Fruit fly (Drosophila melanogaster) whole organism, embryonic: ENCODE data around the gene CG6431.

Source experiments
- Adf1 ChIP-seq: fragments of 200-800 bp; sonication (Bioruptor generic); IDR thresholded peaks from 2 replicates; pipeline ENCODE4 v1.3.6; 2022; ENCODE audit warnings: missing biosample characterization, missing genetic modification characterization
- Atf6 ChIP-seq: fragments of 200-800 bp; sonication (Bioruptor generic); IDR thresholded peaks from 2 replicates; pipeline ENCODE4 v1.3.6; 2022; ENCODE audit warnings: missing biosample characterization, missing genetic modification characterization
- CG10654 ChIP-seq: fragments of 200-800 bp; sonication (Bioruptor generic); optimal IDR thresholded peaks from 2 replicates; lab custom pipeline; 2016; ENCODE audit warnings: missing biosample characterization, missing genetic modification characterization
- CG11560 ChIP-seq: fragments of 200-800 bp; sonication (Bioruptor generic); IDR thresholded peaks from 3 replicates; pipeline ENCODE4 v1.3.6; 2022; ENCODE audit warnings: missing biosample characterization, missing genetic modification characterization
- CG13894 ChIP-seq: fragments of 200-800 bp; sonication (Bioruptor generic); optimal IDR thresholded peaks from 3 replicates; lab custom pipeline; 2018; ENCODE audit warnings: missing biosample characterization, mild to moderate bottlenecking, missing genetic modification characterization, moderate library complexity
- CG14860 ChIP-seq: fragments of 200-800 bp; sonication (Bioruptor generic); IDR thresholded peaks from 3 replicates; pipeline ENCODE4 v1.3.6; 2022; ENCODE audit warnings: missing biosample characterization, missing genetic modification characterization; ENCODE audit not compliant: partially characterized antibody
- CG17359 ChIP-seq: fragments of 200-800 bp; sonication (Bioruptor generic); optimal IDR thresholded peaks from 3 replicates; lab custom pipeline; 2018; ENCODE audit warnings: missing biosample characterization, mild to moderate bottlenecking, missing genetic modification characterization, moderate library complexity
- CG17612 ChIP-seq: fragments of 200-800 bp; sonication (Bioruptor generic); IDR thresholded peaks from 2 replicates; pipeline ENCODE4 v1.3.6; 2022; ENCODE audit warnings: missing biosample characterization, missing genetic modification characterization
- CG1792 ChIP-seq: fragments of 200-800 bp; sonication (Bioruptor generic); optimal IDR thresholded peaks from 2 replicates; lab custom pipeline; 2016; ENCODE audit warnings: missing biosample characterization, missing genetic modification characterization
- CG18764 ChIP-seq: fragments of 200-800 bp; sonication (Bioruptor generic); optimal IDR thresholded peaks from 3 replicates; lab custom pipeline; 2016; ENCODE audit warnings: missing biosample characterization, missing genetic modification characterization
- CG2712 ChIP-seq: fragments of 200-800 bp; optimal IDR thresholded peaks from 3 replicates; lab custom pipeline; 2019; ENCODE audit warnings: missing biosample characterization, mild to moderate bottlenecking, missing genetic modification characterization, moderate library complexity
- CG30403 ChIP-seq: fragments of 200-800 bp; sonication (Bioruptor generic); optimal IDR thresholded peaks from 3 replicates; lab custom pipeline; 2016; ENCODE audit warnings: missing biosample characterization, missing genetic modification characterization
- CG3281 ChIP-seq: fragments of 200-800 bp; sonication (Bioruptor generic); optimal IDR thresholded peaks from 3 replicates; lab custom pipeline; 2017; ENCODE audit warnings: missing biosample characterization, mild to moderate bottlenecking, missing genetic modification characterization
- CG42726 ChIP-seq: fragments of 200-800 bp; sonication (Bioruptor generic); IDR thresholded peaks from 2 replicates; pipeline ENCODE4 v1.3.6; 2022; ENCODE audit warnings: missing biosample characterization, missing genetic modification characterization; ENCODE audit not compliant: partially characterized antibody
- CG4328 ChIP-seq: fragments of 200-800 bp; sonication (Bioruptor generic); optimal IDR thresholded peaks from 3 replicates; lab custom pipeline; 2017; ENCODE audit warnings: missing biosample characterization, missing genetic modification reagents, missing genetic modification characterization
- CG6683 ChIP-seq: fragments of 200-800 bp; sonication (Bioruptor generic); optimal IDR thresholded peaks from 2 replicates; lab custom pipeline; 2017; ENCODE audit warnings: missing biosample characterization, mild to moderate bottlenecking, missing genetic modification characterization, missing genetic modification reagents
- CG6765 ChIP-seq: fragments of 200-800 bp; sonication (Bioruptor generic); optimal IDR thresholded peaks from 3 replicates; lab custom pipeline; 2017; ENCODE audit warnings: missing biosample characterization, mild to moderate bottlenecking, missing genetic modification characterization
- CG7556 ChIP-seq: fragments of 200-800 bp; sonication (Bioruptor generic); optimal IDR thresholded peaks from 2 replicates; lab custom pipeline; 2017; ENCODE audit warnings: missing biosample characterization, mild to moderate bottlenecking, missing genetic modification characterization
- CG7839 ChIP-seq: fragments of 200-800 bp; sonication (Bioruptor generic); optimal IDR thresholded peaks from 3 replicates; lab custom pipeline; 2018; ENCODE audit warnings: missing biosample characterization, mild to moderate bottlenecking, missing genetic modification characterization, moderate library complexity
- CG9609 ChIP-seq: fragments of 200-800 bp; sonication (Bioruptor generic); optimal IDR thresholded peaks from 3 replicates; lab custom pipeline; 2016; ENCODE audit warnings: missing biosample characterization, missing genetic modification characterization
- HLHmδ ChIP-seq: fragments of 200-800 bp; sonication (Bioruptor generic); optimal IDR thresholded peaks from 2 replicates; lab custom pipeline; 2018; ENCODE audit warnings: missing biosample characterization, mild to moderate bottlenecking, missing genetic modification characterization, moderate library complexity
- Hr51 ChIP-seq, 2 experiments: fragments of 200-800 bp; sonication (Bioruptor generic); optimal IDR thresholded peaks; 2 replicates in 1 of 2; 3 replicates in 1 of 2; lab custom pipeline; 2016 to 2018; ENCODE audit warnings: missing biosample characterization in 2 of 2, missing genetic modification characterization in 2 of 2, mild to moderate bottlenecking in 1 of 2, moderate library complexity in 1 of 2
- Kr ChIP-seq: fragments of 200-800 bp; sonication (Bioruptor generic); optimal IDR thresholded peaks from 2 replicates; lab custom pipeline; 2017; ENCODE audit warnings: missing biosample characterization, mild to moderate bottlenecking, missing genetic modification characterization
- MESR4 ChIP-seq: fragments of 200-800 bp; sonication (Bioruptor generic); optimal IDR thresholded peaks from 2 replicates; lab custom pipeline; 2018; ENCODE audit warnings: missing biosample characterization, mild to moderate bottlenecking, missing genetic modification characterization, moderate library complexity
- Med ChIP-seq: fragments of 200-800 bp; sonication (Bioruptor generic); peaks from one replicate; lab custom pipeline; 2016; ENCODE audit warnings: missing biosample characterization, missing genetic modification characterization, mild to moderate bottlenecking, inconsistent platforms, moderate library complexity
- Oli ChIP-seq: fragments of 200-800 bp; sonication (Bioruptor generic); optimal IDR thresholded peaks from 2 replicates; lab custom pipeline; 2018; ENCODE audit warnings: missing biosample characterization, mild to moderate bottlenecking, missing genetic modification characterization, moderate library complexity
- Scr ChIP-seq: fragments of 200-800 bp; sonication (Bioruptor generic); IDR thresholded peaks from 2 replicates; pipeline ENCODE4 v1.3.6; 2022; ENCODE audit warnings: missing biosample characterization, missing genetic modification characterization; ENCODE audit not compliant: partially characterized antibody
- Trl ChIP-seq, 3 experiments: fragments of >200 bp in 2 of 3; fragments of 200-800 bp in 1 of 3; sonication (Bioruptor generic) in 1 of 3; optimal IDR thresholded peaks; 2 replicates in 1 of 3; 3 replicates in 2 of 3; lab custom pipeline; 2016 to 2017; ENCODE audit warnings: missing biosample characterization in 1 of 3, missing genetic modification characterization in 1 of 3
- Vsx1 ChIP-seq: fragments of 200-800 bp; sonication (Bioruptor generic); optimal IDR thresholded peaks from 2 replicates; lab custom pipeline; 2017; ENCODE audit warnings: missing biosample characterization, mild to moderate bottlenecking, missing genetic modification characterization, missing genetic modification reagents
- ab ChIP-seq: fragments of 200-800 bp; sonication (Bioruptor generic); optimal IDR thresholded peaks from 2 replicates; lab custom pipeline; 2016; ENCODE audit warnings: missing biosample characterization, missing genetic modification characterization
- ara ChIP-seq: fragments of 200-800 bp; sonication (Bioruptor generic); IDR thresholded peaks from 2 replicates; pipeline ENCODE4 v1.3.6; 2022; ENCODE audit warnings: missing biosample characterization, missing genetic modification characterization
- bbx ChIP-seq: fragments of 200-800 bp; sonication (Bioruptor generic); IDR thresholded peaks from 2 replicates; pipeline ENCODE4 v1.3.6; 2022; ENCODE audit warnings: missing biosample characterization, missing genetic modification characterization; ENCODE audit not compliant: partially characterized antibody
- bowl ChIP-seq: fragments of 200-800 bp; sonication (Bioruptor generic); IDR thresholded peaks from 2 replicates; pipeline ENCODE4 v1.3.6; 2022; ENCODE audit warnings: missing biosample characterization, missing genetic modification characterization
- cas ChIP-seq: fragments of 200-800 bp; sonication (Bioruptor generic); IDR thresholded peaks from 2 replicates; pipeline ENCODE4 v1.3.6; 2022; ENCODE audit warnings: missing biosample characterization, missing genetic modification characterization
- chinmo ChIP-seq: fragments of 200-800 bp; sonication (Bioruptor generic); IDR thresholded peaks from 4 replicates; pipeline ENCODE4 v1.3.6; 2022; ENCODE audit warnings: missing biosample characterization, missing genetic modification characterization; ENCODE audit not compliant: partially characterized antibody
- gsb-n ChIP-seq: fragments of 200-800 bp; sonication (Bioruptor generic); optimal IDR thresholded peaks from 3 replicates; lab custom pipeline; 2018; ENCODE audit warnings: missing biosample characterization, mild to moderate bottlenecking, missing genetic modification characterization
- her ChIP-seq: fragments of 200-800 bp; sonication (Bioruptor generic); optimal IDR thresholded peaks from 2 replicates; lab custom pipeline; 2016; ENCODE audit warnings: missing biosample characterization, missing genetic modification characterization
- klu ChIP-seq: fragments of 200-800 bp; sonication (Bioruptor generic); IDR thresholded peaks from 2 replicates; pipeline ENCODE4 v1.3.6; 2022; ENCODE audit warnings: missing biosample characterization, missing genetic modification characterization
- lola ChIP-seq, 3 experiments: fragments of >200 bp in 2 of 3; fragments of 200-800 bp in 1 of 3; sonication (Bioruptor generic) in 1 of 3; optimal IDR thresholded peaks; 2 replicates each; lab custom pipeline; 2017 to 2019; ENCODE audit warnings: missing biosample characterization in 3 of 3, missing genetic modification characterization in 3 of 3, mild to moderate bottlenecking in 1 of 3, moderate library complexity in 1 of 3
- psq ChIP-seq: fragments of 200-800 bp; sonication (Bioruptor generic); optimal IDR thresholded peaks from 2 replicates; lab custom pipeline; 2017; ENCODE audit warnings: missing biosample characterization, missing genetic modification characterization
- pum ChIP-seq: fragments of 200-800 bp; sonication (Bioruptor generic); optimal IDR thresholded peaks from 2 replicates; lab custom pipeline; 2016; ENCODE audit warnings: missing biosample characterization, missing genetic modification characterization
- ranshi ChIP-seq: fragments of 200-800 bp; sonication (Bioruptor generic); IDR thresholded peaks from 2 replicates; pipeline ENCODE4 v1.3.6; 2022; ENCODE audit warnings: missing biosample characterization, missing genetic modification characterization
- slbo ChIP-seq: fragments of 200-800 bp; sonication (Bioruptor generic); IDR thresholded peaks from 2 replicates; pipeline ENCODE4 v1.3.6; 2022; ENCODE audit warnings: missing biosample characterization, missing genetic modification characterization
- so ChIP-seq: fragments of 200-800 bp; sonication (Bioruptor generic); IDR thresholded peaks from 3 replicates; pipeline ENCODE4 v1.3.6; 2022; ENCODE audit warnings: missing biosample characterization, missing genetic modification characterization
- sob ChIP-seq: fragments of 200-800 bp; sonication (Bioruptor generic); IDR thresholded peaks from 2 replicates; pipeline ENCODE4 v1.3.6; 2022; ENCODE audit warnings: missing biosample characterization, missing genetic modification characterization
- sr ChIP-seq: fragments of 200-800 bp; sonication (Bioruptor generic); IDR thresholded peaks from 3 replicates; pipeline ENCODE4 v1.3.6; 2022; ENCODE audit warnings: missing biosample characterization, missing genetic modification characterization
- tin ChIP-seq: fragments of 200-800 bp; sonication (Bioruptor generic); optimal IDR thresholded peaks from 3 replicates; lab custom pipeline; 2016; ENCODE audit warnings: missing biosample characterization, missing genetic modification characterization
- tio ChIP-seq: fragments of 200-800 bp; sonication (Bioruptor generic); optimal IDR thresholded peaks from 2 replicates; lab custom pipeline; 2017; ENCODE audit warnings: missing biosample characterization, missing genetic modification characterization, inconsistent platforms
- ttk ChIP-seq: fragments of 200-800 bp; sonication (Bioruptor generic); IDR thresholded peaks from 2 replicates; pipeline ENCODE4 v2.1.2; 2022; ENCODE audit warnings: missing biosample characterization, missing genetic modification characterization

CG6431 gene

DNA sequence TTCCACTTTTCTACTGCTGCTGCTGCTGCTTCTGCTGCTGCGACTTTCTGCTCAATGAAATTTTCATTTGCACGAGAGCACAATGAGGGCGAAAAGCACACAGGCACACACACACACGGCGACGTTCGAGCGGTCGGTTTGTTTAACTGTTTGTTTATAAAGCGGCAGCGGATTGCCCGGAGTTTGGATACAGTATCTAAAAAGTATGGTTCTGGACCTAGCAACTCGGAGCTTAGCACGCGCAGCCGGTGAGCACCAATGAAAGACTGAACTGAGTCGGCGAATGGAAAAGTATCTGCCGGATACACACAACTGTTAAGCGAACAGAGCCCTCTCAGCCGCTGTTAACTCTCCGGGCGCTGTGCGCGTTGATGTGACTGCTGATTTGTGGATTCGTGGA lies 32.0 kb downstream of the CG6431 start, which contains the start of gene CG17124 (continued):
- TF ChIP-seq gsb-n (no peak), lola (GFP tag; optimal IDR thresholded peaks at IDR 0.05; lab: Kevin White, UChicago) (no peak), ab (GFP tag; lab: Kevin White, UChicago) (no peak), chinmo (GFP tag; lab: Robert Waterston, UW) (peak; percentile 84; the same call in 3 of the 4 replicates), CG6765 (GFP tag; lab: Kevin White, UChicago) (peak; percentile 74), Atf6 (GFP tag; lab: Robert Waterston, UW) (peak; percentile 63), psq (GFP tag; lab: Kevin White, UChicago) (no peak), ttk (no peak), CG30403 (GFP tag; lab: Kevin White, UChicago) (no peak), CG9609 (GFP tag; lab: Kevin White, UChicago) (no peak), CG2712 (tag; lab: Kevin White, UChicago) (peak; percentile 19), Vsx1 (GFP tag; lab: Kevin White, UChicago) (no peak), klu (GFP tag; lab: Robert Waterston, UW) (no peak), CG4328 (no peak), CG42726 (peak; percentile 64; the same call in 1 of the 2 replicates), Scr (GFP tag; lab: Robert Waterston, UW) (peak; percentile 33; the same call in 1 of the 2 replicates), HLHmδ (GFP tag; lab: Kevin White, UChicago) (peak; percentile 71), CG10654 (GFP tag; lab: Kevin White, UChicago) (no peak), CG3281 (peak; percentile 47), tin (GFP tag; lab: Kevin White, UChicago) (no peak), CG11560 (tag; lab: Robert Waterston, UW) (no peak), CG18764 (GFP tag; lab: Kevin White, UChicago) (no peak), Kr (GFP tag; lab: Kevin White, UChicago) (no peak), CG17359 (tag; lab: Kevin White, UChicago) (peak; percentile 14), CG7839 (tag; lab: Kevin White, UChicago) (peak; percentile 24), CG1792 (GFP tag; lab: Kevin White, UChicago) (peak; percentile 10), CG13894 (tag; lab: Kevin White, UChicago) (peak; percentile 81), Hr51 (GFP tag; optimal IDR thresholded peaks at IDR 0.05; lab: Kevin White, UChicago) (peak in 1 of 2 experiments; percentile 18), CG7556 (GFP tag; lab: Kevin White, UChicago) (no peak), ara (peak; percentile 45; the same call in 1 of the 2 replicates), pum (no peak), Med (GFP tag; lab: Kevin White, UChicago) (peak; percentile 91), Oli (tag; lab: Kevin White, UChicago) (no peak), ranshi (GFP tag; lab: Robert Waterston, UW) (peak; percentile 39; the same call in 1 of the 2 replicates), CG6683 (GFP tag; lab: Kevin White, UChicago) (peak; percentile 26), sob (GFP tag; lab: Robert Waterston, UW) (peak; percentile 57; the same call in 1 of the 2 replicates), CG14860 (GFP tag; lab: Robert Waterston, UW) (no peak), slbo (GFP tag; lab: Robert Waterston, UW) (peak; percentile 23; the same call in 1 of the 2 replicates), cas (0 out of 2 replicates have a peak, but pooled peaks have one; percentile 6), CG17612 (no peak), bbx (GFP tag; lab: Robert Waterston, UW) (peak; percentile 55; the same call in 1 of the 2 replicates), her (GFP tag; lab: Kevin White, UChicago) (peak; percentile 64), sr (peak; percentile 14; the same call in 1 of the 3 replicates), MESR4 (GFP tag; lab: Kevin White, UChicago) (no peak), so (no peak), Adf1 (GFP tag; lab: Robert Waterston, UW) (peak; percentile 68), Trl (optimal IDR thresholded peaks at IDR 0.05; lab: Kevin White, UChicago) (peak; percentile 43 to 61), Trl (GFP tag; optimal IDR thresholded peaks at IDR 0.05; lab: Kevin White, UChicago) (peak; percentile 44), tio (GFP tag; lab: Kevin White, UChicago) (no peak), bowl (GFP tag; lab: Robert Waterston, UW) (no peak)
